Worm (Caenorhabditis elegans): Measurements from ENCODE around the gene his-41.

The his-41 gene

ce11 chrV:9503152-9503817 is 42.1 kb upstream of the his-41 start (continued):
- TF ChIP-seq unc-3 (GFP tag; conservative IDR thresholded peaks at IDR 0.05) (peak; percentile 87), unc-3 (tag; optimal IDR thresholded peaks at IDR 0.05) (peak; percentile 86), ceh-14 (tag; optimal IDR thresholded peaks at IDR 0.05) (peak; percentile 45), fkh-6 (tag; optimal IDR thresholded peaks at IDR 0.05) (peak; percentile 90), ahr-1 (tag; optimal IDR thresholded peaks at IDR 0.05) (peak; percentile 49), hlh-15 (tag; optimal IDR thresholded peaks at IDR 0.05) (peak; percentile 65), ceh-24 (tag; optimal IDR thresholded peaks at IDR 0.05) (peak; percentile 62), ceh-45 (GFP tag; IDR thresholded peaks at IDR 0.05) (peak; percentile 74; the same call in 1 of the 2 replicates), hlh-30 (tag; optimal IDR thresholded peaks at IDR 0.05; ENCODE audit: insufficient read depth) (no peak), fax-1 (tag; optimal IDR thresholded peaks at IDR 0.05) (peak; percentile 72), syd-9 (tag; optimal IDR thresholded peaks at IDR 0.05) (peak; percentile 88), mec-3 (tag; optimal IDR thresholded peaks at IDR 0.05; ENCODE audit: borderline replicate concordance) (peak; percentile 57), lin-11 (tag; optimal IDR thresholded peaks at IDR 0.05) (peak; percentile 81), ceh-18 (tag; optimal IDR thresholded peaks at IDR 0.05) (peak; percentile 74), ceh-22 (tag; optimal IDR thresholded peaks at IDR 0.05) (no peak), F13H6.1 (tag; optimal IDR thresholded peaks at IDR 0.05) (peak; percentile 65), tbx-2 (tag; optimal IDR thresholded peaks at IDR 0.05) (peak; percentile 80), madf-2 (tag; optimal IDR thresholded peaks at IDR 0.05) (peak; percentile 81), C08G9.2 (tag; optimal IDR thresholded peaks at IDR 0.05) (peak; percentile 77), sox-4 (tag; optimal IDR thresholded peaks at IDR 0.05) (peak; percentile 78), ceh-9 (tag; optimal IDR thresholded peaks at IDR 0.05) (peak; percentile 46), ttx-3 (tag; optimal IDR thresholded peaks at IDR 0.05) (peak; percentile 87), elt-2 (tag; optimal IDR thresholded peaks at IDR 0.05) (peak; percentile 91), zip-5 (tag; optimal IDR thresholded peaks at IDR 0.05) (peak; percentile 47), dve-1 (tag; optimal IDR thresholded peaks at IDR 0.05) (peak; percentile 56), pax-1 (tag; optimal IDR thresholded peaks at IDR 0.05) (no peak), ceh-31 (tag; optimal IDR thresholded peaks at IDR 0.05) (peak; percentile 79), elt-4 (tag; optimal IDR thresholded peaks at IDR 0.05) (no peak), che-1 (tag; optimal IDR thresholded peaks at IDR 0.05) (peak; percentile 84), nhr-11 (tag; optimal IDR thresholded peaks at IDR 0.05) (no peak)

- no peak for TF ChIP-seq F13H6.1 (tag; optimal IDR thresholded peaks at IDR 0.05)
- TF ChIP-seq tbx-2 (tag; optimal IDR thresholded peaks at IDR 0.05): no peak
- no peak for TF ChIP-seq T23F11.4 (GFP tag; optimal IDR thresholded peaks at IDR 0.05)
- no peak for TF ChIP-seq ceh-48 (tag; optimal IDR thresholded peaks at IDR 0.05)
- no peak for TF ChIP-seq ceh-30 (tag; optimal IDR thresholded peaks at IDR 0.05)
- TF ChIP-seq madf-2 (tag; optimal IDR thresholded peaks at IDR 0.05): no peak
- TF ChIP-seq ceh-34 (tag; optimal IDR thresholded peaks at IDR 0.05): no peak
Measured at ce11 chrV:9504474-9504960, 40.8 kb upstream of the his-41 start, which contains the start of gene haao-1. Gene haao-1, plus strand, starts transcription at chrV:9504910.

- TF ChIP-seq elt-2 (tag; optimal IDR thresholded peaks at IDR 0.05): peak; percentile 1
- TF ChIP-seq fkh-10 (GFP tag; optimal IDR thresholded peaks at IDR 0.05): no peak
Measured at ce11 chrV:9506931-9507330, 38.4 kb upstream of the his-41 start.

ce11 chrV:9507742-9508141 is 37.6 kb upstream of the his-41 start, which contains the start of gene acs-14:
Gene acs-14, plus strand, starts transcription at chrV:9508132.
- TF ChIP-seq madf-2 (tag; optimal IDR thresholded peaks at IDR 0.05) (no peak), elt-2 (tag; optimal IDR thresholded peaks at IDR 0.05) (peak; percentile 40), nhr-232 (tag; optimal IDR thresholded peaks at IDR 0.05) (no peak), hlh-8 (tag; optimal IDR thresholded peaks at IDR 0.05) (no peak)

Measured in whole organism, late embryonic.